Worm (Caenorhabditis elegans) whole organism, L4 larva: ENCODE results near the gene F08F8.10.

Experiments used
- F37D6.2 ChIP-seq: sonication (generic microtip); optimal IDR thresholded peaks from 2 replicates; lab custom pipeline; 2016; ENCODE audit warnings: mild to moderate bottlenecking, missing genetic modification characterization, missing compliant biosample characterization
- F44E2.7 ChIP-seq: fragments of 200-800 bp; sonication (Bioruptor generic); IDR thresholded peaks from 2 replicates; pipeline ENCODE4 v2.1.2; 2022; ENCODE audit warnings: missing genetic modification characterization, missing compliant biosample characterization
- F49E8.2 ChIP-seq: sonication (generic microtip); optimal IDR thresholded peaks from 2 replicates; lab custom pipeline; 2016; ENCODE audit warnings: missing compliant biosample characterization, mild to moderate bottlenecking, missing genetic modification characterization, borderline replicate concordance
- Y105C5A.15 ChIP-seq: fragments of 200-800 bp; sonication (Bioruptor generic); IDR thresholded peaks from 2 replicates; pipeline ENCODE4 v1.3.6; 2022; ENCODE audit warnings: missing genetic modification characterization, missing compliant biosample characterization
- Y75B8A.6 ChIP-seq: fragments of 200-800 bp; sonication (Bioruptor generic); IDR thresholded peaks from 2 replicates; pipeline ENCODE4 v1.3.6; 2022; ENCODE audit warnings: missing genetic modification reagents, missing genetic modification characterization, missing compliant biosample characterization
- ZK546.5 ChIP-seq, 2 experiments: sonication (generic microtip); optimal IDR thresholded peaks; 2 replicates each; lab custom pipeline; 2017; ENCODE audit warnings: missing biosample characterization in 2 of 2, missing genetic modification characterization in 2 of 2
- aha-1 ChIP-seq: fragments of 150-350 bp; peaks from one replicate; lab custom pipeline; 2014; ENCODE audit warnings: missing biosample characterization, missing genetic modification characterization
- aly-2 ChIP-seq: sonication (generic microtip); optimal IDR thresholded peaks from 2 replicates; lab custom pipeline; 2018; ENCODE audit warnings: missing biosample characterization, missing genetic modification characterization
- ama-1 ChIP-seq: fragments of 150-350 bp; optimal IDR thresholded peaks from 2 replicates; lab custom pipeline; 2014; ENCODE audit warnings: inconsistent platforms, mixed read lengths
- ceh-44 ChIP-seq: fragments of 200-800 bp; sonication (Bioruptor generic); IDR thresholded peaks from 2 replicates; pipeline ENCODE4 v1.3.6; 2022; ENCODE audit warnings: missing genetic modification reagents, missing genetic modification characterization, missing compliant biosample characterization
- ces-1 ChIP-seq: fragments of 150-350 bp; sonication (generic microtip); optimal IDR thresholded peaks from 4 replicates; lab custom pipeline; 2014; ENCODE audit warnings: missing biosample characterization, missing genetic modification reagents, missing genetic modification characterization
- daf-16 ChIP-seq, 3 experiments: sonication (generic microtip); optimal IDR thresholded peaks; 2 replicates each; lab custom pipeline; 2016 to 2017; ENCODE audit warnings: missing genetic modification characterization in 3 of 3, missing genetic modification reagents in 3 of 3, mild to moderate bottlenecking in 2 of 3, missing compliant biosample characterization in 2 of 3, missing biosample characterization in 1 of 3, moderate library complexity in 1 of 3
- daf-19 ChIP-seq: fragments of 200-800 bp; sonication (Bioruptor generic); conservative IDR thresholded peaks from 2 replicates; pipeline ENCODE4 v1.3.6; 2022; ENCODE audit warnings: missing genetic modification characterization, missing compliant biosample characterization
- dmd-6 ChIP-seq: fragments of 200-800 bp; sonication (Bioruptor generic); IDR thresholded peaks from 2 replicates; pipeline ENCODE4 v1.3.6; 2022; ENCODE audit warnings: missing genetic modification reagents, missing genetic modification characterization, missing compliant biosample characterization
- dmd-9 ChIP-seq: fragments of 200-800 bp; sonication (Bioruptor generic); IDR thresholded peaks from 2 replicates; pipeline ENCODE4 v1.3.6; 2022; ENCODE audit warnings: missing genetic modification reagents, missing genetic modification characterization, missing compliant biosample characterization
- dpl-1 ChIP-seq: fragments of 150-350 bp; optimal IDR thresholded peaks from 2 replicates; lab custom pipeline; 2014; ENCODE audit warnings: missing biosample characterization, missing genetic modification reagents, missing genetic modification characterization
- dve-1 ChIP-seq: sonication (generic microtip); optimal IDR thresholded peaks from 2 replicates; lab custom pipeline; 2017; ENCODE audit warnings: antibody characterized with exemption, mild to moderate bottlenecking, missing genetic modification characterization, missing compliant biosample characterization; ENCODE audit not compliant: insufficient read depth
- egl-27 ChIP-seq: sonication (generic microtip); optimal IDR thresholded peaks from 3 replicates; lab custom pipeline; 2017; ENCODE audit warnings: missing biosample characterization, missing genetic modification reagents, missing genetic modification characterization
- hlh-11 ChIP-seq: fragments of 200-800 bp; sonication (Bioruptor generic); optimal IDR thresholded peaks from 2 replicates; lab custom pipeline; 2018; ENCODE audit warnings: mild to moderate bottlenecking, missing genetic modification characterization, missing compliant biosample characterization
- hlh-30 ChIP-seq: sonication (generic microtip); optimal IDR thresholded peaks from 2 replicates; lab custom pipeline; 2017; ENCODE audit warnings: antibody characterized with exemption, mild to moderate bottlenecking, missing genetic modification characterization, missing compliant biosample characterization; ENCODE audit not compliant: insufficient read depth
- jun-1 ChIP-seq: fragments of 150-350 bp; optimal IDR thresholded peaks from 2 replicates; lab custom pipeline; 2014; ENCODE audit warnings: missing biosample characterization, missing genetic modification reagents, missing genetic modification characterization
- lin-29 ChIP-seq: fragments of 200-800 bp; sonication (Bioruptor generic); IDR thresholded peaks from 2 replicates; pipeline ENCODE4 v1.3.6; 2022; ENCODE audit warnings: missing genetic modification reagents, missing genetic modification characterization, missing compliant biosample characterization
- lin-39 ChIP-seq: fragments of 150-350 bp; optimal IDR thresholded peaks from 2 replicates; lab custom pipeline; 2014; ENCODE audit warnings: missing biosample characterization, missing genetic modification reagents, missing genetic modification characterization
- lir-3 ChIP-seq: sonication (generic microtip); optimal IDR thresholded peaks from 2 replicates; lab custom pipeline; 2016; ENCODE audit warnings: mild to moderate bottlenecking, missing genetic modification characterization, missing compliant biosample characterization
- madf-9 ChIP-seq: fragments of 200-800 bp; sonication (Bioruptor generic); conservative IDR thresholded peaks from 2 replicates; pipeline ENCODE4 v1.3.6; 2022; ENCODE audit warnings: missing genetic modification reagents, missing genetic modification characterization, missing compliant biosample characterization
- mdl-1 ChIP-seq, 2 experiments: fragments of 150-350 bp in 1 of 2; sonication (generic microtip) in 1 of 2; optimal IDR thresholded peaks; 2 replicates each; lab custom pipeline; 2014 to 2017; ENCODE audit warnings: missing biosample characterization in 2 of 2, missing genetic modification characterization in 2 of 2
- mdt-29 ChIP-seq: fragments of 200-800 bp; sonication (Bioruptor generic); IDR thresholded peaks from 2 replicates; pipeline ENCODE4 v1.3.6; 2022; ENCODE audit warnings: missing genetic modification reagents, missing genetic modification characterization, missing compliant biosample characterization
- mes-2 ChIP-seq: sonication (generic microtip); optimal IDR thresholded peaks from 2 replicates; lab custom pipeline; 2016; ENCODE audit warnings: missing genotype, mild to moderate bottlenecking, missing genetic modification characterization, missing compliant biosample characterization; ENCODE audit not compliant: poor library complexity, severe bottlenecking
- mxl-3 ChIP-seq: fragments of 200-800 bp; sonication (Bioruptor generic); optimal IDR thresholded peaks from 2 replicates; lab custom pipeline; 2018; ENCODE audit warnings: mild to moderate bottlenecking, missing genetic modification characterization, missing compliant biosample characterization
- nhr-102 ChIP-seq: sonication (generic microtip); optimal IDR thresholded peaks from 2 replicates; lab custom pipeline; 2016; ENCODE audit warnings: mild to moderate bottlenecking, missing genetic modification characterization, moderate library complexity, missing compliant biosample characterization
- nhr-11 ChIP-seq: fragments of 150-350 bp; optimal IDR thresholded peaks from 2 replicates; lab custom pipeline; 2014; ENCODE audit warnings: missing biosample characterization, missing genetic modification characterization
- nhr-111 ChIP-seq: fragments of 200-800 bp; sonication (Bioruptor generic); optimal IDR thresholded peaks from 2 replicates; lab custom pipeline; 2018; ENCODE audit warnings: mild to moderate bottlenecking, missing genetic modification characterization, missing compliant biosample characterization
- nhr-237 ChIP-seq: sonication (generic microtip); optimal IDR thresholded peaks from 2 replicates; lab custom pipeline; 2017; ENCODE audit warnings: missing biosample characterization, missing genetic modification characterization
- nhr-28 ChIP-seq: fragments of 150-350 bp; optimal IDR thresholded peaks from 2 replicates; lab custom pipeline; 2014; ENCODE audit warnings: missing biosample characterization, missing genetic modification characterization
- nhr-42 ChIP-seq: fragments of 200-800 bp; sonication (Bioruptor generic); IDR thresholded peaks from 2 replicates; pipeline ENCODE4 v1.3.6; 2022; ENCODE audit warnings: missing genetic modification characterization, missing compliant biosample characterization
- nhr-48 ChIP-seq: sonication (generic microtip); optimal IDR thresholded peaks from 2 replicates; lab custom pipeline; 2016; ENCODE audit warnings: mild to moderate bottlenecking, missing genetic modification characterization, missing compliant biosample characterization
- nhr-76 ChIP-seq: fragments of 150-350 bp; optimal IDR thresholded peaks from 2 replicates; lab custom pipeline; 2014; ENCODE audit warnings: missing biosample characterization, missing genetic modification characterization
- nhr-77 ChIP-seq: fragments of 150-350 bp; optimal IDR thresholded peaks from 2 replicates; lab custom pipeline; 2014; ENCODE audit warnings: missing biosample characterization, missing genetic modification characterization
- pha-4 ChIP-seq, 2 experiments: fragments of 150-350 bp in 1 of 2; fragments of 200-800 bp in 1 of 2; sonication (Bioruptor generic) in 1 of 2; IDR thresholded peaks in 1 of 2; optimal IDR thresholded peaks in 1 of 2; 2 replicates each; pipeline versions ENCODE4 v1.3.6 to Lab custom; 2014 to 2022; ENCODE audit warnings: missing genetic modification characterization in 2 of 2, missing genetic modification reagents in 2 of 2, missing biosample characterization in 1 of 2, missing compliant biosample characterization in 1 of 2
- php-3 ChIP-seq: fragments of 200-800 bp; sonication (Bioruptor generic); IDR thresholded peaks from 2 replicates; pipeline ENCODE4 v1.3.6; 2022; ENCODE audit warnings: missing genetic modification reagents, missing genetic modification characterization, missing compliant biosample characterization
- pqm-1 ChIP-seq: sonication (generic microtip); optimal IDR thresholded peaks from 2 replicates; lab custom pipeline; 2017; ENCODE audit warnings: missing biosample characterization, missing genetic modification characterization
- saeg-2 ChIP-seq: fragments of 200-800 bp; sonication (Bioruptor generic); IDR thresholded peaks from 2 replicates; pipeline ENCODE4 v1.3.6; 2022; ENCODE audit warnings: missing genetic modification reagents, missing genetic modification characterization, missing compliant biosample characterization
- sdz-12 ChIP-seq: fragments of 200-800 bp; sonication (Bioruptor generic); optimal IDR thresholded peaks from 2 replicates; lab custom pipeline; 2018; ENCODE audit warnings: mild to moderate bottlenecking, missing genetic modification characterization, missing compliant biosample characterization
- set-16 ChIP-seq: fragments of 200-800 bp; sonication (Bioruptor generic); IDR thresholded peaks from 2 replicates; pipeline ENCODE4 v1.3.6; 2022; ENCODE audit warnings: missing genetic modification reagents, missing genetic modification characterization, missing compliant biosample characterization
- unc-62 ChIP-seq, 3 experiments: fragments of 150-350 bp in 1 of 3; sonication (generic microtip); optimal IDR thresholded peaks in 2 of 3; peaks in 1 of 3; 1 replicate in 1 of 3; 2 replicates in 2 of 3; lab custom pipeline; 2014 to 2017; ENCODE audit warnings: missing biosample characterization in 3 of 3, missing genetic modification characterization in 3 of 3, missing genetic modification reagents in 3 of 3, missing genotype in 1 of 3
- zfp-2 ChIP-seq: sonication (generic microtip); optimal IDR thresholded peaks from 2 replicates; lab custom pipeline; 2016; ENCODE audit warnings: mild to moderate bottlenecking, missing genetic modification characterization, missing compliant biosample characterization
- ztf-11 ChIP-seq: fragments of 150-350 bp; optimal IDR thresholded peaks from 2 replicates; lab custom pipeline; 2014; ENCODE audit warnings: missing biosample characterization, missing genetic modification characterization
- ztf-7 ChIP-seq: fragments of 150-350 bp; optimal IDR thresholded peaks from 2 replicates; lab custom pipeline; 2014; ENCODE audit warnings: missing biosample characterization, missing genetic modification characterization

F08F8.10 gene

DNA sequence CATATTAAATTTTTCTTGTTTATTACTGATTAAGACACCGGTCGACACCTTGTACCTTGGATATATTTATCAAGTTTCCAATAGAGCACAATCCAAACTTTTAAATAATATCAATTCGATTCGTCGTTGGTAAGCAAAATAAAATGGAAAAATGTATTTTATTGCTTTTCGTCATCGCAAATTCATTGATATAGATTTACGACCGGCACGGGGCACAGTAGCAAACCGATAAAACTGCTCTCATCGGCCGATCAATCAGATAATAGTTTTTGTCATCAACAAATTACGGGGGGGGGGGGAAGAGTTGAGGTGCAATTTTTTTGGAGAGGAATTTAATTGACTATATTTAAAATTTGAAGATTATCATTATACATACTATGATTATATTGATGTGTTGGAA, 33.9 kb downstream of the F08F8.10 start:
- TF ChIP-seq hlh-11 (tag; lab: Kevin White, UChicago), result peak; percentile 41
- no peak for TF ChIP-seq ama-1 (lab: Kevin White, UChicago)
- no peak for TF ChIP-seq daf-16 (GFP tag; optimal IDR thresholded peaks at IDR 0.05; lab: Kevin White, UChicago)
- peak; percentile 45 for TF ChIP-seq daf-16 (tag; optimal IDR thresholded peaks at IDR 0.05; lab: Kevin White, UChicago)
- TF ChIP-seq php-3, result peak; percentile 58; the same call in 1 of the 2 replicates
- no peak for TF ChIP-seq nhr-11 (tag; lab: Kevin White, UChicago)
- peak; percentile 51 for TF ChIP-seq pqm-1 (tag; lab: Kevin White, UChicago)
- TF ChIP-seq nhr-28 (tag; lab: Kevin White, UChicago), result peak; percentile 31
- TF ChIP-seq dmd-6 (GFP tag; lab: Robert Waterston, UW), result 0 out of 2 replicates have a peak, but pooled peaks have one; percentile 25
- TF ChIP-seq, all 104 proteins: peak for 6

DNA sequence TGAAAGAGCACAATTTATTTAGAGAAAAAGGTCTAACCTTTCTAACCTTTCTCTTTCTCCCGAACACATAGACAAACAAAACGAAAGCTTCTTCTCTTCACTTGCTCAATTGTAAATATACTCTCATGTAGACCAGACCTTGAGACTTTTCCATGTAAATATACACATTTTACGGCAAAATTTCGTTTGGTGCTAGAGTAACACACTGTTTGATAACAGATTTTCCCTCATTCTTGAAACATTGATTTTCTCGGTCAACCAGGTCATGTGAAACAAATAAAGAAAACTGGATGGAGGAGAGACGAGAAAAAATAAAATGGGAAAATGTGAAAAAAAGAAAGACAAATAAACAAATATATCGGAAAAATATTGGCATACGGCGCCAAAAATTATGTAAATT, 35.2 kb downstream of the F08F8.10 start:
- TF ChIP-seq F44E2.7 (GFP tag; lab: Robert Waterston, UW), result no peak
- no peak for TF ChIP-seq ceh-44 (GFP tag; lab: Robert Waterston, UW)
- TF ChIP-seq ztf-7 (tag; lab: Kevin White, UChicago), result no peak
- TF ChIP-seq daf-16 (GFP tag; optimal IDR thresholded peaks at IDR 0.05; lab: Kevin White, UChicago), result no peak
- TF ChIP-seq daf-16 (tag; optimal IDR thresholded peaks at IDR 0.05; lab: Kevin White, UChicago), result peak; percentile 73
- TF ChIP-seq ztf-11 (tag; lab: Kevin White, UChicago), result no peak
- TF ChIP-seq dpl-1 (GFP tag; lab: Kevin White, UChicago), result no peak
- TF ChIP-seq nhr-42 (GFP tag; lab: Robert Waterston, UW), result no peak
- TF ChIP-seq Y75B8A.6 (GFP tag; lab: Robert Waterston, UW), result no peak
- no peak for TF ChIP-seq jun-1
- no peak for TF ChIP-seq set-16 (GFP tag; lab: Robert Waterston, UW)
- peak; percentile 58 for TF ChIP-seq dve-1 (tag; lab: Kevin White, UChicago)
- peak; percentile 66 for TF ChIP-seq hlh-30
- no peak for TF ChIP-seq lin-29
- TF ChIP-seq nhr-28 (tag; lab: Kevin White, UChicago), result peak; percentile 35
- no peak for TF ChIP-seq nhr-237 (tag; lab: Kevin White, UChicago)
- TF ChIP-seq F49E8.2 (tag; lab: Kevin White, UChicago), result no peak
- TF ChIP-seq lir-3 (tag; lab: Kevin White, UChicago), result no peak
- no peak for TF ChIP-seq lin-39
- peak; percentile 57 for TF ChIP-seq aha-1 (tag; lab: Kevin White, UChicago)
- TF ChIP-seq sdz-12 (GFP tag; lab: Kevin White, UChicago), result no peak
- TF ChIP-seq saeg-2 (GFP tag; lab: Robert Waterston, UW), result no peak
- no peak for TF ChIP-seq Y105C5A.15
- TF ChIP-seq nhr-48 (tag; lab: Kevin White, UChicago), result no peak
- TF ChIP-seq aly-2 (tag; lab: Kevin White, UChicago), result no peak
- TF ChIP-seq madf-9 (GFP tag; lab: Robert Waterston, UW), result no peak
- TF ChIP-seq mdt-29 (GFP tag; lab: Robert Waterston, UW), result no peak
- peak in 1 of 2 experiments; percentile 62 for TF ChIP-seq unc-62 (GFP tag; optimal IDR thresholded peaks at IDR 0.05 in 1 of 2; lab: Kevin White, UChicago)
- no peak for TF ChIP-seq unc-62 (tag; optimal IDR thresholded peaks at IDR 0.05; lab: Kevin White, UChicago)
- no peak for TF ChIP-seq nhr-76 (tag; lab: Kevin White, UChicago)
- no peak for TF ChIP-seq egl-27 (tag; lab: Kevin White, UChicago)
- no peak for TF ChIP-seq ZK546.5 (tag; optimal IDR thresholded peaks at IDR 0.05; lab: Kevin White, UChicago)
- TF ChIP-seq ces-1 (GFP tag; lab: Kevin White, UChicago), result no peak
- TF ChIP-seq hlh-11 (tag; lab: Kevin White, UChicago), result peak; percentile 12
- TF ChIP-seq zfp-2, result no peak
- no peak for TF ChIP-seq F37D6.2 (tag; lab: Kevin White, UChicago)
- no peak for TF ChIP-seq daf-19 (GFP tag; lab: Robert Waterston, UW)
- no peak for TF ChIP-seq nhr-111 (GFP tag; lab: Kevin White, UChicago)
- no peak for TF ChIP-seq dmd-9
- TF ChIP-seq nhr-102 (tag; lab: Kevin White, UChicago), result no peak
- no peak for TF ChIP-seq mdl-1 (tag; optimal IDR thresholded peaks at IDR 0.05; lab: Kevin White, UChicago)
- TF ChIP-seq mxl-3 (GFP tag; lab: Kevin White, UChicago), result no peak
- no peak for TF ChIP-seq pha-4 (GFP tag; IDR thresholded peaks at IDR 0.05; lab: Robert Waterston, UW)
- TF ChIP-seq pha-4 (tag; optimal IDR thresholded peaks at IDR 0.05; lab: Kevin White, UChicago), result peak; percentile 20
- no peak for TF ChIP-seq nhr-77 (tag; lab: Kevin White, UChicago)
- no peak for TF ChIP-seq mes-2 (tag; lab: Kevin White, UChicago)
